Worm (Caenorhabditis elegans) whole organism, L1 larva: ENCODE measurements around the gene T18D3.6.

Source experiments
- C34B4.2 ChIP-seq: sonication (generic microtip); optimal IDR thresholded peaks from 2 replicates; lab custom pipeline; 2017; ENCODE audit warnings: mild to moderate bottlenecking, missing genetic modification characterization, missing compliant biosample characterization
- F16B12.6 ChIP-seq: fragments of 150-350 bp; optimal IDR thresholded peaks from 2 replicates; lab custom pipeline; 2014; ENCODE audit warnings: missing biosample characterization, missing genetic modification characterization
- aha-1 ChIP-seq: fragments of 150-350 bp; optimal IDR thresholded peaks from 2 replicates; lab custom pipeline; 2014; ENCODE audit warnings: missing biosample characterization, missing genetic modification characterization
- alr-1 ChIP-seq: fragments of 200-800 bp; sonication (Bioruptor generic); optimal IDR thresholded peaks from 2 replicates; lab custom pipeline; 2018; ENCODE audit warnings: borderline replicate concordance, mild to moderate bottlenecking, missing genetic modification characterization, missing compliant biosample characterization
- ama-1 ChIP-seq: fragments of 150-350 bp; optimal IDR thresholded peaks from 2 replicates; lab custom pipeline; 2014
- blmp-1 ChIP-seq: fragments of 150-350 bp; optimal IDR thresholded peaks from 2 replicates; lab custom pipeline; 2014; ENCODE audit warnings: missing biosample characterization, missing genetic modification characterization
- ceh-63 ChIP-seq: fragments of 200-800 bp; sonication (Bioruptor generic); optimal IDR thresholded peaks from 2 replicates; lab custom pipeline; 2018; ENCODE audit warnings: mild to moderate bottlenecking, missing genetic modification characterization, missing compliant biosample characterization
- ceh-88 ChIP-seq: fragments of 200-800 bp; sonication (Bioruptor generic); IDR thresholded peaks from 2 replicates; pipeline ENCODE4 v1.3.6; 2022; ENCODE audit warnings: missing genetic modification characterization, missing compliant biosample characterization
- efl-1 ChIP-seq, 4 experiments: fragments of 150-350 bp; optimal IDR thresholded peaks in 3 of 4; peaks in 1 of 4; 1 replicate in 1 of 4; 2 replicates in 3 of 4; lab custom pipeline; 2014; ENCODE audit warnings: missing biosample characterization in 2 of 4, missing genetic modification characterization in 2 of 4, missing genetic modification reagents in 2 of 4
- elt-2 ChIP-seq: sonication (generic microtip); optimal IDR thresholded peaks from 2 replicates; lab custom pipeline; 2016; ENCODE audit warnings: missing genetic modification characterization, mild to moderate bottlenecking, inconsistent platforms, missing compliant biosample characterization, missing genetic modification reagents
- fkh-10 ChIP-seq: sonication (generic microtip); optimal IDR thresholded peaks from 2 replicates; lab custom pipeline; 2017; ENCODE audit warnings: missing biosample characterization, missing genetic modification reagents, missing genetic modification characterization
- fkh-8 ChIP-seq: sonication (generic microtip); optimal IDR thresholded peaks from 2 replicates; lab custom pipeline; 2016; ENCODE audit warnings: mild to moderate bottlenecking, missing genetic modification characterization, missing compliant biosample characterization
- fos-1 ChIP-seq: fragments of 150-350 bp; optimal IDR thresholded peaks from 2 replicates; lab custom pipeline; 2014; ENCODE audit warnings: missing biosample characterization, missing genetic modification characterization
- hlh-4 ChIP-seq: sonication (generic microtip); optimal IDR thresholded peaks from 2 replicates; lab custom pipeline; 2016; ENCODE audit warnings: mild to moderate bottlenecking, missing genetic modification characterization, missing compliant biosample characterization
- hpl-2 ChIP-seq: fragments of 150-350 bp; optimal IDR thresholded peaks from 2 replicates; lab custom pipeline; 2014; ENCODE audit warnings: missing biosample characterization, missing genetic modification reagents, missing genetic modification characterization
- lin-13 ChIP-seq: fragments of 150-350 bp; optimal IDR thresholded peaks from 2 replicates; lab custom pipeline; 2014; ENCODE audit warnings: missing biosample characterization, missing genetic modification reagents, missing genetic modification characterization
- lin-14 ChIP-seq: fragments of 200-800 bp; sonication (Bioruptor generic); optimal IDR thresholded peaks from 2 replicates; lab custom pipeline; 2018; ENCODE audit warnings: mild to moderate bottlenecking, missing genetic modification characterization, moderate library complexity, missing compliant biosample characterization
- lin-15B ChIP-seq: fragments of 150-350 bp; sonication (generic microtip); optimal IDR thresholded peaks from 3 replicates; lab custom pipeline; 2014; ENCODE audit warnings: missing biosample characterization, missing genetic modification characterization
- lin-35 ChIP-seq, 2 experiments: fragments of 150-350 bp; optimal IDR thresholded peaks; 2 replicates each; lab custom pipeline; 2014; ENCODE audit warnings: missing biosample characterization in 2 of 2, missing genetic modification characterization in 2 of 2, missing genetic modification reagents in 2 of 2
- lir-3 ChIP-seq: sonication (generic microtip); optimal IDR thresholded peaks from 2 replicates; lab custom pipeline; 2016; ENCODE audit warnings: mild to moderate bottlenecking, missing genetic modification characterization, moderate library complexity, missing compliant biosample characterization; ENCODE audit not compliant: poor library complexity
- lsy-2 ChIP-seq, 2 experiments: fragments of 150-350 bp; optimal IDR thresholded peaks; 2 replicates each; lab custom pipeline; 2014; ENCODE audit warnings: missing biosample characterization in 2 of 2, missing genetic modification characterization in 2 of 2
- mef-2 ChIP-seq: fragments of 150-350 bp; optimal IDR thresholded peaks from 2 replicates; lab custom pipeline; 2014; ENCODE audit warnings: missing biosample characterization, missing genetic modification characterization
- nhr-12 ChIP-seq: sonication (generic microtip); optimal IDR thresholded peaks from 2 replicates; lab custom pipeline; 2017; ENCODE audit warnings: missing biosample characterization, missing genetic modification characterization
- nhr-20 ChIP-seq: sonication (generic microtip); optimal IDR thresholded peaks from 2 replicates; lab custom pipeline; 2016; ENCODE audit warnings: mild to moderate bottlenecking, missing genetic modification characterization, missing compliant biosample characterization
- nhr-237 ChIP-seq: fragments of 150-350 bp; optimal IDR thresholded peaks from 2 replicates; lab custom pipeline; 2014; ENCODE audit warnings: missing biosample characterization, missing genetic modification characterization
- nhr-47 ChIP-seq: sonication (generic microtip); optimal IDR thresholded peaks from 2 replicates; lab custom pipeline; 2016; ENCODE audit warnings: mild to moderate bottlenecking, missing genetic modification characterization, moderate library complexity, missing compliant biosample characterization
- nhr-71 ChIP-seq: sonication (generic microtip); optimal IDR thresholded peaks from 2 replicates; lab custom pipeline; 2016; ENCODE audit warnings: mild to moderate bottlenecking, missing genetic modification characterization, moderate library complexity, missing compliant biosample characterization
- nhr-77 ChIP-seq: fragments of 150-350 bp; optimal IDR thresholded peaks from 2 replicates; lab custom pipeline; 2014; ENCODE audit warnings: missing biosample characterization, missing genetic modification characterization
- nhr-90 ChIP-seq: sonication (generic microtip); optimal IDR thresholded peaks from 2 replicates; lab custom pipeline; 2016; ENCODE audit warnings: mild to moderate bottlenecking, missing genetic modification characterization, missing compliant biosample characterization; ENCODE audit not compliant: poor library complexity
- pax-3 ChIP-seq: fragments of 200-800 bp; sonication (Bioruptor generic); optimal IDR thresholded peaks from 2 replicates; lab custom pipeline; 2018; ENCODE audit warnings: mild to moderate bottlenecking, missing genetic modification characterization, moderate library complexity, missing compliant biosample characterization
- rnt-1 ChIP-seq: sonication (generic microtip); optimal IDR thresholded peaks from 2 replicates; lab custom pipeline; 2016; ENCODE audit warnings: mild to moderate bottlenecking, missing genetic modification characterization, moderate library complexity, missing compliant biosample characterization
- sox-4 ChIP-seq: sonication (generic microtip); optimal IDR thresholded peaks from 2 replicates; lab custom pipeline; 2016; ENCODE audit warnings: missing genetic modification characterization, missing compliant biosample characterization
- tbx-2 ChIP-seq: sonication (generic microtip); optimal IDR thresholded peaks from 2 replicates; lab custom pipeline; 2016; ENCODE audit warnings: missing genetic modification characterization, missing compliant biosample characterization
- unc-30 ChIP-seq: sonication (generic microtip); optimal IDR thresholded peaks from 2 replicates; lab custom pipeline; 2017; ENCODE audit warnings: missing biosample characterization, missing genetic modification characterization
- unc-62 ChIP-seq: fragments of 150-350 bp; optimal IDR thresholded peaks from 2 replicates; lab custom pipeline; 2014; ENCODE audit warnings: missing biosample characterization, missing genetic modification reagents, missing genetic modification characterization
- unc-86 ChIP-seq: sonication (generic microtip); optimal IDR thresholded peaks from 2 replicates; lab custom pipeline; 2016; ENCODE audit warnings: missing genetic modification characterization, missing compliant biosample characterization
- zag-1 ChIP-seq: fragments of 150-350 bp; optimal IDR thresholded peaks from 2 replicates; lab custom pipeline; 2014; ENCODE audit warnings: missing biosample characterization, missing genetic modification characterization
- ztf-11 ChIP-seq, 2 experiments: sonication (generic microtip); optimal IDR thresholded peaks; 2 replicates each; lab custom pipeline; 2016 to 2017; ENCODE audit warnings: missing genetic modification characterization in 2 of 2, missing biosample characterization in 1 of 2, missing compliant biosample characterization in 1 of 2

Gene T18D3.6

ce11 chrX:12463504-12463903 lies 13.8 kb downstream of the T18D3.6 start, which contains the start of gene T18D3.5:
T18D3.5 (plus strand) TSS chrX:12463804.
- no peak for TF ChIP-seq C34B4.2
- no peak for TF ChIP-seq ztf-11 (tag; optimal IDR thresholded peaks at IDR 0.05; lab: Kevin White, UChicago)
- TF ChIP-seq lin-35 (GFP tag; optimal IDR thresholded peaks at IDR 0.05; lab: Kevin White, UChicago): no peak
- no peak for TF ChIP-seq elt-2 (tag; lab: Kevin White, UChicago)
- TF ChIP-seq mef-2 (tag; lab: Kevin White, UChicago): no peak
- no peak for TF ChIP-seq hpl-2
- TF ChIP-seq lin-15B (tag; lab: Kevin White, UChicago): no peak
- no peak for TF ChIP-seq fkh-10 (GFP tag; lab: Kevin White, UChicago)
- no peak for TF ChIP-seq unc-30 (tag; lab: Kevin White, UChicago)
- no peak for TF ChIP-seq lin-13 (GFP tag; lab: Kevin White, UChicago)
- TF ChIP-seq hlh-4: no peak

- TF ChIP-seq unc-86 (tag; lab: Kevin White, UChicago) (no peak), elt-2 (tag; lab: Kevin White, UChicago) (peak; percentile 76), efl-1 (optimal IDR thresholded peaks at IDR 0.05; lab: Kevin White, UChicago) (no peak), efl-1 (GFP tag; optimal IDR thresholded peaks at IDR 0.05 in 1 of 2; lab: Kevin White, UChicago) (peak in 1 of 2 experiments; percentile 68), aha-1 (tag; lab: Kevin White, UChicago) (no peak), nhr-71 (peak; percentile 5), nhr-20 (tag; lab: Kevin White, UChicago) (peak; percentile 28)
Measured at ce11 chrX:12466769-12467168, 17.1 kb downstream of the T18D3.6 start, which contains the start of gene cdf-2. cdf-2 (minus strand) TSS chrX:12466917.

ce11 chrX:12467660-12468111 lies 18.0 kb downstream of the T18D3.6 start, which contains the start of gene myo-2:
myo-2 (plus strand) TSS chrX:12468061.
- TF ChIP-seq tbx-2 (tag; lab: Kevin White, UChicago) (peak; percentile 8), nhr-47 (tag; lab: Kevin White, UChicago) (no peak), lsy-2 (tag; optimal IDR thresholded peaks at IDR 0.05; lab: Kevin White, UChicago) (no peak), nhr-20 (tag; lab: Kevin White, UChicago) (peak; percentile 3), efl-1 (optimal IDR thresholded peaks at IDR 0.05; lab: Kevin White, UChicago) (no peak), efl-1 (GFP tag; optimal IDR thresholded peaks at IDR 0.05 in 1 of 2; lab: Kevin White, UChicago) (peak in 1 of 2 experiments; percentile 51), nhr-90 (tag; lab: Kevin White, UChicago) (no peak)

ce11 chrX:12469846-12470245 lies 20.2 kb downstream of the T18D3.6 start:
- no peak for TF ChIP-seq ceh-88 (GFP tag; lab: Robert Waterston, UW)
- TF ChIP-seq fos-1: no peak
- no peak for TF ChIP-seq mef-2 (tag; lab: Kevin White, UChicago)
- no peak for TF ChIP-seq blmp-1 (tag; lab: Kevin White, UChicago)
- TF ChIP-seq F16B12.6 (tag; lab: Kevin White, UChicago): no peak
- TF ChIP-seq pax-3 (tag; lab: Kevin White, UChicago): no peak
- TF ChIP-seq zag-1 (tag; lab: Kevin White, UChicago): no peak

- no peak for TF ChIP-seq lin-35 (GFP tag; optimal IDR thresholded peaks at IDR 0.05; lab: Kevin White, UChicago)
- TF ChIP-seq efl-1 (optimal IDR thresholded peaks at IDR 0.05; lab: Kevin White, UChicago): no peak
- TF ChIP-seq efl-1 (GFP tag; optimal IDR thresholded peaks at IDR 0.05 in 1 of 2; lab: Kevin White, UChicago): no peak
- no peak for TF ChIP-seq nhr-237 (tag; lab: Kevin White, UChicago)
Measured at ce11 chrX:12472232-12472631, 22.5 kb downstream of the T18D3.6 start.

ce11 chrX:12476412-12476811 lies 26.7 kb downstream of the T18D3.6 start:
- no peak for TF ChIP-seq unc-62 (GFP tag; lab: Kevin White, UChicago)
- TF ChIP-seq efl-1 (optimal IDR thresholded peaks at IDR 0.05; lab: Kevin White, UChicago): no peak
- TF ChIP-seq efl-1 (GFP tag; optimal IDR thresholded peaks at IDR 0.05 in 1 of 2; lab: Kevin White, UChicago): peak in 1 of 2 experiments; percentile 59

ce11 chrX:12477341-12477740 lies 27.6 kb downstream of the T18D3.6 start, which contains the start of gene F45E6.1:
F45E6.1 (minus strand) TSS chrX:12477441.
- TF ChIP-seq lin-13 (GFP tag; lab: Kevin White, UChicago): no peak
- TF ChIP-seq ama-1: no peak
- no peak for TF ChIP-seq lin-14
- TF ChIP-seq ztf-11 (tag; optimal IDR thresholded peaks at IDR 0.05; lab: Kevin White, UChicago): no peak
- TF ChIP-seq nhr-12 (tag; lab: Kevin White, UChicago): no peak
- no peak for TF ChIP-seq nhr-77 (tag; lab: Kevin White, UChicago)
- no peak for TF ChIP-seq rnt-1 (tag; lab: Kevin White, UChicago)
- no peak for TF ChIP-seq lin-35 (GFP tag; optimal IDR thresholded peaks at IDR 0.05; lab: Kevin White, UChicago)
- TF ChIP-seq fkh-8 (tag; lab: Kevin White, UChicago): no peak
- TF ChIP-seq lir-3: no peak
- no peak for TF ChIP-seq sox-4 (tag; lab: Kevin White, UChicago)
- TF ChIP-seq alr-1: no peak
- TF ChIP-seq ceh-63 (GFP tag; lab: Kevin White, UChicago): no peak
- TF ChIP-seq lsy-2 (tag; optimal IDR thresholded peaks at IDR 0.05; lab: Kevin White, UChicago): no peak
